Fruit fly (Drosophila melanogaster) whole organism, embryonic: ENCODE results near the gene Tctp.

ENCODE experiments used
- Abd-B ChIP-seq: fragments of 200-800 bp; sonication (Bioruptor generic); optimal IDR thresholded peaks from 2 replicates; lab custom pipeline; 2018; ENCODE audit warnings: missing biosample characterization, mild to moderate bottlenecking, missing genetic modification characterization, moderate library complexity
- CG11085 ChIP-seq: fragments of 200-800 bp; sonication (Bioruptor generic); IDR thresholded peaks from 2 replicates; pipeline ENCODE4 v1.3.6; 2022; ENCODE audit warnings: missing biosample characterization, missing genetic modification characterization
- CG12155 ChIP-seq: fragments of 200-800 bp; sonication (Bioruptor generic); optimal IDR thresholded peaks from 3 replicates; lab custom pipeline; 2016; ENCODE audit warnings: missing biosample characterization, missing genetic modification characterization
- CG14014 ChIP-seq: fragments of 200-800 bp; sonication (Bioruptor generic); IDR thresholded peaks from 2 replicates; pipeline ENCODE4 v1.3.6; 2022; ENCODE audit warnings: missing biosample characterization, missing genetic modification characterization
- CG16779 ChIP-seq: fragments of 200-800 bp; sonication (Bioruptor generic); IDR thresholded peaks from 2 replicates; pipeline ENCODE4 v1.3.6; 2022; ENCODE audit warnings: missing biosample characterization, missing genetic modification characterization
- CG17186 ChIP-seq: fragments of 200-800 bp; sonication (Bioruptor generic); optimal IDR thresholded peaks from 3 replicates; lab custom pipeline; 2017; ENCODE audit warnings: missing biosample characterization, missing genetic modification reagents, missing genetic modification characterization
- CG33557 ChIP-seq: fragments of 200-800 bp; sonication (Bioruptor generic); optimal IDR thresholded peaks from 2 replicates; lab custom pipeline; 2019; ENCODE audit warnings: missing biosample characterization, mild to moderate bottlenecking, missing genetic modification characterization, moderate library complexity
- CG7271 ChIP-seq: fragments of 200-800 bp; sonication (Bioruptor generic); optimal IDR thresholded peaks from 2 replicates; lab custom pipeline; 2018; ENCODE audit warnings: missing biosample characterization, mild to moderate bottlenecking, missing genetic modification characterization, moderate library complexity
- CG9437 ChIP-seq: fragments of 200-800 bp; sonication (Bioruptor generic); optimal IDR thresholded peaks from 2 replicates; lab custom pipeline; 2018; ENCODE audit warnings: missing biosample characterization, mild to moderate bottlenecking, missing genetic modification characterization
- D19B ChIP-seq: fragments of 200-800 bp; sonication (Bioruptor generic); optimal IDR thresholded peaks from 2 replicates; lab custom pipeline; 2017; ENCODE audit warnings: missing biosample characterization, mild to moderate bottlenecking, missing genetic modification characterization
- Eip74EF ChIP-seq, 2 experiments: fragments of 200-800 bp in 1 of 2; fragments of >200 bp in 1 of 2; sonication (Bioruptor generic) in 1 of 2; optimal IDR thresholded peaks; 2 replicates each; lab custom pipeline; 2017 to 2019; ENCODE audit warnings: missing biosample characterization in 2 of 2, missing genetic modification characterization in 2 of 2, mild to moderate bottlenecking in 1 of 2, moderate library complexity in 1 of 2
- Ets65A ChIP-seq: fragments of 200-800 bp; sonication (Bioruptor generic); peaks from one replicate; lab custom pipeline; 2016; ENCODE audit warnings: missing biosample characterization, missing genetic modification characterization
- HLH3B ChIP-seq: fragments of 200-800 bp; sonication (Bioruptor generic); IDR thresholded peaks from 2 replicates; pipeline ENCODE4 v1.3.6; 2022; ENCODE audit warnings: missing biosample characterization, missing genetic modification characterization
- HLH4C ChIP-seq: fragments of 200-800 bp; sonication (Bioruptor generic); IDR thresholded peaks from 3 replicates; pipeline ENCODE4 v1.3.6; 2022; ENCODE audit warnings: missing biosample characterization, missing genetic modification characterization; ENCODE audit not compliant: partially characterized antibody
- Myb ChIP-seq: fragments of 200-800 bp; sonication (Bioruptor generic); optimal IDR thresholded peaks from 2 replicates; lab custom pipeline; 2016; ENCODE audit warnings: missing biosample characterization, missing genetic modification characterization
- Nf-YB ChIP-seq: fragments of 200-800 bp; sonication (Bioruptor generic); optimal IDR thresholded peaks from 3 replicates; lab custom pipeline; 2019; ENCODE audit warnings: missing biosample characterization, mild to moderate bottlenecking, missing genetic modification characterization, moderate library complexity
- Nf-YC ChIP-seq: fragments of 200-800 bp; optimal IDR thresholded peaks from 3 replicates; lab custom pipeline; 2019; ENCODE audit warnings: missing biosample characterization, mild to moderate bottlenecking, missing genetic modification characterization, moderate library complexity
- cg ChIP-seq: fragments of 200-800 bp; sonication (Bioruptor generic); optimal IDR thresholded peaks from 3 replicates; lab custom pipeline; 2019; ENCODE audit warnings: missing biosample characterization, mild to moderate bottlenecking, missing genetic modification characterization, moderate library complexity
- en ChIP-seq: fragments of 200-800 bp; sonication (Bioruptor generic); optimal IDR thresholded peaks from 2 replicates; lab custom pipeline; 2016; ENCODE audit warnings: missing biosample characterization, missing genetic modification characterization
- eyg ChIP-seq: fragments of 200-800 bp; sonication (Bioruptor generic); optimal IDR thresholded peaks from 3 replicates; lab custom pipeline; 2016; ENCODE audit warnings: missing biosample characterization, missing genetic modification characterization
- fd64A ChIP-seq: fragments of 200-800 bp; sonication (Bioruptor generic); optimal IDR thresholded peaks from 3 replicates; lab custom pipeline; 2018; ENCODE audit warnings: missing biosample characterization, mild to moderate bottlenecking, missing genetic modification characterization
- insv ChIP-seq, 2 experiments: fragments of 200-800 bp; sonication (Bioruptor generic); optimal IDR thresholded peaks; 3 replicates each; lab custom pipeline; 2016 to 2018; ENCODE audit warnings: missing biosample characterization in 2 of 2, missing genetic modification characterization in 2 of 2
- ken ChIP-seq: fragments of 200-800 bp; sonication (Bioruptor generic); IDR thresholded peaks from 3 replicates; pipeline ENCODE4 v1.3.6; 2022; ENCODE audit warnings: missing biosample characterization, missing genetic modification characterization
- org-1 ChIP-seq: fragments of 200-800 bp; sonication (Bioruptor generic); optimal IDR thresholded peaks from 2 replicates; lab custom pipeline; 2017; ENCODE audit warnings: missing biosample characterization, missing genetic modification characterization
- pb ChIP-seq: fragments of 200-800 bp; sonication (Bioruptor generic); optimal IDR thresholded peaks from 3 replicates; lab custom pipeline; 2016; ENCODE audit warnings: missing biosample characterization, missing genetic modification characterization
- phol ChIP-seq: fragments of 200-800 bp; sonication (Bioruptor generic); optimal IDR thresholded peaks from 3 replicates; lab custom pipeline; 2018; ENCODE audit warnings: missing biosample characterization, mild to moderate bottlenecking, missing genetic modification characterization, moderate library complexity
- pros ChIP-seq: fragments of 200-800 bp; sonication (Bioruptor generic); optimal IDR thresholded peaks from 3 replicates; lab custom pipeline; 2019; ENCODE audit warnings: missing biosample characterization, mild to moderate bottlenecking, missing genetic modification characterization, moderate library complexity
- sens-2 ChIP-seq: fragments of 200-800 bp; sonication (Bioruptor generic); IDR thresholded peaks from 2 replicates; pipeline ENCODE4 v1.3.6; 2022; ENCODE audit warnings: missing biosample characterization, missing genetic modification characterization
- seq ChIP-seq: fragments of 200-800 bp; sonication (Bioruptor generic); IDR thresholded peaks from 2 replicates; pipeline ENCODE4 v1.3.6; 2022; ENCODE audit warnings: missing biosample characterization, missing genetic modification characterization
- sima ChIP-seq: fragments of 200-800 bp; sonication (Bioruptor generic); optimal IDR thresholded peaks from 2 replicates; lab custom pipeline; 2016; ENCODE audit warnings: missing biosample characterization, missing genetic modification characterization
- slp2 ChIP-seq: fragments of 200-800 bp; sonication (Bioruptor generic); optimal IDR thresholded peaks from 2 replicates; lab custom pipeline; 2016; ENCODE audit warnings: missing biosample characterization, missing genetic modification characterization
- sna ChIP-seq: fragments of 200-800 bp; sonication (Bioruptor generic); IDR thresholded peaks from 2 replicates; pipeline ENCODE4 v1.3.6; 2022; ENCODE audit warnings: missing biosample characterization, missing genetic modification characterization; ENCODE audit not compliant: partially characterized antibody
- wor ChIP-seq: fragments of 200-800 bp; sonication (Bioruptor generic); IDR thresholded peaks from 2 replicates; pipeline ENCODE4 v1.3.6; 2022; ENCODE audit warnings: missing biosample characterization, missing genetic modification characterization
- zen ChIP-seq: fragments of 200-800 bp; sonication (Bioruptor generic); optimal IDR thresholded peaks from 3 replicates; lab custom pipeline; 2018; ENCODE audit warnings: missing biosample characterization, mild to moderate bottlenecking, missing genetic modification characterization, moderate library complexity
- zfh1 ChIP-seq: fragments of 200-800 bp; sonication (Bioruptor generic); IDR thresholded peaks from 3 replicates; pipeline ENCODE4 v1.3.6; 2022; ENCODE audit warnings: missing biosample characterization, missing genetic modification characterization

Gene Tctp

dm6 chr3R:11257537-11257936 is 47.5 kb downstream of the Tctp start:
- TF ChIP-seq Abd-B (no peak), org-1 (GFP tag; lab: Kevin White, UChicago) (no peak), Eip74EF (GFP tag; optimal IDR thresholded peaks at IDR 0.05; lab: Kevin White, UChicago) (no peak), Ets65A (GFP tag; lab: Kevin White, UChicago) (peak; percentile 93), eyg (no peak), fd64A (GFP tag; lab: Kevin White, UChicago) (no peak), CG33557 (GFP tag; lab: Kevin White, UChicago) (no peak), sima (no peak)

DNA sequence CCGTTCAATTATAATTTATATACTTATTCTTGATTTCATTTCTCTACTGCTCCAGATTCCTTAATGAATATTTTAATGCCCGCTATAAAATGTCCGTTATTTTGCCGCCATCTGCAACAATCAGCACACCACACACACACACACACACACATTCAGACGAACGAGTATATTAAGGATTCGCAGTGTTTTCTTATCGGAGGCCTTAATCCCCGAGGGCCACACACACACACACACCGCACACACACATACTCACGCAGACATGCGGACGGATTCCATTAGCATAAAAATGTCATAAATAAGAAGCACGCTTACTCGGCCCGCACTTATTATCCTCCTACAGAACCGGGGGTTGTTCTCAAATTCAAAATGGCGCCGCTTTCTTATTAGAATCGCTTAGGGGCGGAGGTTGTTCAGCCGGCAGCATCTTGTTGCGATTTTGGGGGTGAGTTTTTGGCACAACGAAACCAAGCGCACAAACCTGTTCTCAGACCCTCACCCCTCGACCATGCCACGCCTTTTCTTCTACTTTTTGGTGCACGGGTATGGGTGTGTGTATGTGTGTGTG is 51.0 kb downstream of the Tctp start:
- TF ChIP-seq seq (GFP tag; lab: Robert Waterston, UW) (peak; percentile 85), pros (GFP tag; lab: Kevin White, UChicago) (peak; percentile 89), cg (GFP tag; lab: Kevin White, UChicago) (peak; percentile 68), phol (tag; lab: Kevin White, UChicago) (peak; percentile 60), slp2 (GFP tag; lab: Kevin White, UChicago) (no peak), Nf-YC (tag; lab: Kevin White, UChicago) (peak; percentile 90), CG11085 (GFP tag; lab: Robert Waterston, UW) (no peak), zfh1 (GFP tag; lab: Robert Waterston, UW) (no peak), en (GFP tag; lab: Kevin White, UChicago) (no peak), wor (GFP tag; lab: Robert Waterston, UW) (no peak), pb (GFP tag; lab: Kevin White, UChicago) (no peak), CG7271 (tag; lab: Kevin White, UChicago) (no peak), HLH3B (no peak), sna (GFP tag; lab: Robert Waterston, UW) (no peak), Nf-YB (GFP tag; lab: Kevin White, UChicago) (peak; percentile 82), CG9437 (GFP tag; lab: Kevin White, UChicago) (no peak), insv (GFP tag; optimal IDR thresholded peaks at IDR 0.05; lab: Kevin White, UChicago) (peak; percentile 10 to 93), CG17186 (no peak), CG12155 (GFP tag; lab: Kevin White, UChicago) (no peak), ken (GFP tag; lab: Robert Waterston, UW) (no peak), sens-2 (GFP tag; lab: Robert Waterston, UW) (no peak), CG14014 (GFP tag; lab: Robert Waterston, UW) (no peak), D19B (GFP tag; lab: Kevin White, UChicago) (no peak), Myb (GFP tag; lab: Kevin White, UChicago) (no peak), HLH4C (no peak), CG16779 (GFP tag; lab: Robert Waterston, UW) (no peak), zen (peak; percentile 51)
- TF ChIP-seq, all 482 proteins: peak for 8
